Worm (Caenorhabditis elegans): ENCODE measurements around the gene ptr-20.

The ptr-20 gene

DNA sequence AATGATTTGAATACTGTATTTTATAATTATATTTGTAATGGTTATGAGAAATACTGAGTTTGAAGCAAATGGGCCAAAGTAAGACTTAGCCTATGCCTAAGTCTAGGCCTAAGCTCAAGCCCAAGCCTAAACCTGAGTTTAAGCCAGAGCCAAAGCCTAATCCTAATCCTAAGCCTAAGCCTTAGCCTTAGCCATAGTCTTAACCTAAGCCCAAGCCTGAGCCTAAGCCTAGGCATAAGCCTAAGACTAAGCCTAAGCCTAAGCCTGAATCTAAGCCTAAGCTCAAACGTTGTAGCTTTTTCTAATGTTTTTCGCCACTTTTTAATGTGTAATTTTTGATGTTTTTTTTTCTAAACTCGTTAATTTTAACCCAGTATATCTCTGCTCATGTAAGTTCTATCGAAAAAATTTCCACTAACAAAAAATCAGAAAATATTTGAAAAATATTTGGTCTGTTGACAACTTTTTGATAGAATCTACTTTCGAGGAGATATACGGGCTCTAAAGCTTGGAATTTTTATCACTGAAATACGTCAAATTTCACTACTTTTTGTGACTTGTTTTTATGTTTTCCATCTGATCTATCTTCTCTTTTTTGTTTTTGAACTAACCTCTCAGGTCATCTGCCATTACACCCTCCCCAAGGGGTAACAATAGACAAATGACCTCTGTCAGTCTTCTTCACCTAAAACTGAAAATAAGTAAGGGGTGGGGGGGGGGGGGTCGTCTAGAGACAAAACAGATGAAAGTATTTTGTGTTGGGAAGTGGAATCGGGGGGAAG, 46.3 kb downstream of the ptr-20 start:
- TF ChIP-seq ztf-11 (tag; optimal IDR thresholded peaks at IDR 0.05) (no peak), mab-5 (tag; optimal IDR thresholded peaks at IDR 0.05) (no peak), sem-2 (GFP tag; optimal IDR thresholded peaks at IDR 0.05) (no peak), ceh-83 (GFP tag; optimal IDR thresholded peaks at IDR 0.05) (no peak)

DNA sequence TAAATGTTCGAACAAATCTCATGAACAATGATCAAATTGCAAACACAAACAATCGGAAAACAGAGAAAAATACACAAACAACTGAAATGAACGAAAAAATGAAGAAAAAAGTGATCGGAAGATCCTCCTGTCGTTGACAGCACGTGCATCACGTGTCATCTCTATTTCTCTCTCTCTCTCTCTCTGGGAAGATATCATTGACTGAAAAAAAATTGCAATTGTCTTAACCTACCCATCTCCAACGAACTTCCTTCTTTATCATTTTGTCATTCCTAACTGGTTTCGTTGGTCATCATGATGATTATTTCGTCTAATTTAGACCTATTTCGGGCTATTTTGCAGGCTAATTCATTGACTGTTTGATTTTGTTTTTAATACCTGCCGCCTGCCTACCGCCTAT, 47.4 kb downstream of the ptr-20 start:
- no peak for TF ChIP-seq lin-32 (GFP tag; optimal IDR thresholded peaks at IDR 0.05)
- no peak for TF ChIP-seq tbx-8 (GFP tag; optimal IDR thresholded peaks at IDR 0.05)
- TF ChIP-seq ztf-11 (tag; optimal IDR thresholded peaks at IDR 0.05), result no peak
- TF ChIP-seq blmp-1 (tag; optimal IDR thresholded peaks at IDR 0.05), result no peak
- no peak for TF ChIP-seq nhr-28 (tag; optimal IDR thresholded peaks at IDR 0.05)
- TF ChIP-seq lsy-2 (tag; optimal IDR thresholded peaks at IDR 0.05), result no peak
- no peak for TF ChIP-seq mep-1 (tag; optimal IDR thresholded peaks at IDR 0.05)
- no peak for TF ChIP-seq drap-1 (GFP tag; optimal IDR thresholded peaks at IDR 0.05)
- no peak for TF ChIP-seq flh-1 (GFP tag; optimal IDR thresholded peaks at IDR 0.05)
- no peak for TF ChIP-seq nhr-237 (tag; optimal IDR thresholded peaks at IDR 0.05)
- TF ChIP-seq hlh-1 (tag; optimal IDR thresholded peaks at IDR 0.05), result no peak
- no peak for TF ChIP-seq zip-8 (tag; optimal IDR thresholded peaks at IDR 0.05)
- TF ChIP-seq unc-62 (GFP tag; optimal IDR thresholded peaks at IDR 0.05), result no peak
- TF ChIP-seq ces-1 (GFP tag; optimal IDR thresholded peaks at IDR 0.05), result no peak
- TF ChIP-seq elt-1 (tag; optimal IDR thresholded peaks at IDR 0.05; ENCODE audit: borderline replicate concordance, insufficient read depth), result no peak
- TF ChIP-seq cnd-1 (tag; optimal IDR thresholded peaks at IDR 0.05), result no peak

DNA sequence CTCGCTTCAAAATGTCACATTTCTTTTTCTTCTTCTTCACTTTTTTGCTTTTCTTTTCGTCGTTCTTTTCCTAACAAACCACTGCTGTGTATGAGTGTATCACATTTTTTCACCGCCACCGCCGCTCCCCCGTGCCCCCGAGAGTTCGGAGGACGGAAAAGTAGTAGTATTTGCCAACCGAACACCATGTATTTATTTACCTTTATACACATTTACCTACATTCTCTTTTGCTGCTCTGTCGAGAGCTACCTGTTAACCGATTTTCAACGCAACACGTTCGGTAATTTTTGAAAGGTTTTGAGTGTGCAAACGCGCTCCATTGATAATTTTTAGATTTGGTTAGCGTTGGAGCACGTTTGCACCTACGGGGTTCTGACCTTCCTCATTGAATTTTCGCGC, 48.3 kb downstream of the ptr-20 start:
- no peak for TF ChIP-seq mls-2 (tag; optimal IDR thresholded peaks at IDR 0.05)
- TF ChIP-seq pha-4 (tag; optimal IDR thresholded peaks at IDR 0.05), result no peak
- TF ChIP-seq elt-1 (tag; optimal IDR thresholded peaks at IDR 0.05; ENCODE audit: borderline replicate concordance, insufficient read depth), result no peak
- no peak for TF ChIP-seq drap-1 (GFP tag; optimal IDR thresholded peaks at IDR 0.05)
- TF ChIP-seq unc-62 (GFP tag; optimal IDR thresholded peaks at IDR 0.05), result no peak
- TF ChIP-seq mep-1 (tag; optimal IDR thresholded peaks at IDR 0.05), result no peak
- TF ChIP-seq lsy-2 (tag; optimal IDR thresholded peaks at IDR 0.05), result no peak
- no peak for TF ChIP-seq nhr-2 (tag; optimal IDR thresholded peaks at IDR 0.05)
- no peak for TF ChIP-seq ceh-39 (tag; optimal IDR thresholded peaks at IDR 0.05)
- TF ChIP-seq blmp-1 (tag; optimal IDR thresholded peaks at IDR 0.05), result no peak
- TF ChIP-seq nhr-237 (tag; optimal IDR thresholded peaks at IDR 0.05), result no peak

DNA sequence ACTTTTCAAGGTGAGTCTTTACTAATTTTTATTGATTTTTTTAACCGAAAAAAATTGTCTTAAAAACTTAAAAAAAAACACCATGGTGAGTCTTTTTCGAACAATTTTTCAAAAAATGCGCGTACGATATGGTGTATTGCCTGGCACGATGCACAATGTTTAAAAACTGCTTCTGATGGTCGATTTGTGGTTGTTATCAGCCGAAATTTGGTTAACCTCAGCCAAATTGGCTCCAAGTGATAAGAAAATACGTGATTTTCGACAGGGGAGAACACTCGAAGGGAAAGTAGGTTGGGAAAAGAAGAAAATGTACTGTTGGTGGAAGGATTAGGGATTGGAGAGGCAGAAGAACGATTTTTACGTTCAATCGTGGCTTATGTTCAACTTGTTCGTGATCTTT, 49.6 kb downstream of the ptr-20 start:
- no peak for TF ChIP-seq mab-5 (tag; optimal IDR thresholded peaks at IDR 0.05)
- TF ChIP-seq tbx-8 (GFP tag; optimal IDR thresholded peaks at IDR 0.05), result no peak

DNA sequence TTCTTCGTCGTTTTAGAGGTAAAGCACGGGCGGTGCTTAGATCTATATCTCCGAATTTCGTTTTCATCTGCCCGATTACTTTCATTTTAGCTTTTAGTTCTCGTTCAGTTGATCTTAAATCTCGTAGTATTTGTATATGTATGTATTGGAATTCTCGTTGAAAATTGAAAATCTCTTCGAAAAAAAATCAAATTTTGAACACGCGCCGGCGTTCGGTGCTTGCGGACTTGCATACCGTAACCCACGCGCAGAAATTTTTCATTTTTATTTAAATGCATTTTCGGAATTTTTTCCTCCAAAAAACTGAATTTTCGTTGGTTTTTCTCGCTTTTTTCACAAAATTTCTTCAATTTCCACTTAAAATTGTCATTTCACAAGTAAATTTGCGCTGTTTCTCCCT, 50.2 kb downstream of the ptr-20 start:
- TF ChIP-seq ces-1 (GFP tag; optimal IDR thresholded peaks at IDR 0.05), result no peak
- no peak for TF ChIP-seq drap-1 (GFP tag; optimal IDR thresholded peaks at IDR 0.05)
- TF ChIP-seq bed-3 (GFP tag; optimal IDR thresholded peaks at IDR 0.05), result no peak
- TF ChIP-seq mep-1 (tag; optimal IDR thresholded peaks at IDR 0.05), result peak; percentile 3
- TF ChIP-seq sem-2 (GFP tag; optimal IDR thresholded peaks at IDR 0.05), result no peak
- TF ChIP-seq lsy-2 (tag; optimal IDR thresholded peaks at IDR 0.05), result peak; percentile 93

DNA sequence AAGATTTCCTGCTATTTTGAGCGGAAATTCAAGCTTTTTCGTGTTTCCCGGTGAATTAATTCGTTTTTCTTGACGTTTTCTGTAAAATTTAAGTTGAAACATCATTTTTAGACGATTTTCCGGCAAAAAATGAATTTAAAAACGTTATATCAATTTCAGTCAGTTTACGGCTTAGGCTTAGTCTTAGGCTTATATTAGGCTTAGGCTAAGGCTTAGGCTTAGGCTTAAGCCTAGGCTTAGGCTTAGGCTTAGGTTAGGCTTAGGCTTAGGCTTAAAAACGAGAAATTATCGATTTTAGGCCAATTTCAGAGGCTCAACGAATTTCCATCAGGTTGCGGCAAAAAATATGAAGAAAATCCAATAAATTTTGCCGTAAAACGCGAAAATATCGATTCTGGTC, 50.9 kb downstream of the ptr-20 start:
- no peak for TF ChIP-seq drap-1 (GFP tag; optimal IDR thresholded peaks at IDR 0.05)
- no peak for TF ChIP-seq zip-8 (tag; optimal IDR thresholded peaks at IDR 0.05)
- TF ChIP-seq unc-39 (tag; optimal IDR thresholded peaks at IDR 0.05), result no peak
- no peak for TF ChIP-seq sem-2 (GFP tag; optimal IDR thresholded peaks at IDR 0.05)
- no peak for TF ChIP-seq nhr-2 (tag; optimal IDR thresholded peaks at IDR 0.05)
- no peak for TF ChIP-seq ceh-83 (GFP tag; optimal IDR thresholded peaks at IDR 0.05)
- no peak for TF ChIP-seq bed-3 (GFP tag; optimal IDR thresholded peaks at IDR 0.05)

DNA sequence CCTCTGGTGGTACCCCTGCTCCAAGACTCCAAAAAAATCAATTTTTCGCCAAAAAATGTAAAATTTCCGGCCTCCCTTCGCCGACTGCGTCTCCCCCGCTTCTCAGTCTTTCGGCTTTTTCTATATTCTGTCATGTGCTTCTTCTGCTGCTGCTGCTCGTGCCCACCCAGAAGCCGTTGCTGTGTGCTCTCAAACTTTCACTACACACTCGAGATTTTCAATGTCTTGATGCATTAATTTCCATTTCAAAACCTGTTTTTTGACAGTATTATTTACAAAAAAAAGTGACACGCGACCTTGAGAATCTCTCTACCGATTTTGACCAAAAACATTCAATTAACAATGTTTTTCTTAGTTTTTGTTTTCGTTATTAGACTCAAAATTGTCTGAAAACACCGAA, 51.3 kb downstream of the ptr-20 start:
- no peak for TF ChIP-seq blmp-1 (tag; optimal IDR thresholded peaks at IDR 0.05)
- no peak for TF ChIP-seq ztf-11 (tag; optimal IDR thresholded peaks at IDR 0.05)
- TF ChIP-seq nhr-76 (tag; optimal IDR thresholded peaks at IDR 0.05), result no peak
- TF ChIP-seq ces-1 (GFP tag; optimal IDR thresholded peaks at IDR 0.05), result no peak
- TF ChIP-seq unc-62 (GFP tag; optimal IDR thresholded peaks at IDR 0.05), result no peak
- no peak for TF ChIP-seq drap-1 (GFP tag; optimal IDR thresholded peaks at IDR 0.05)
- TF ChIP-seq ham-2 (GFP tag; optimal IDR thresholded peaks at IDR 0.05), result no peak

All from whole organism, mixed stage, embryonic.